Worm (Caenorhabditis elegans): ENCODE results near the gene flp-5.

- TF ChIP-seq ztf-11 (tag; optimal IDR thresholded peaks at IDR 0.05): no peak
- no peak for TF ChIP-seq sma-9 (GFP tag; optimal IDR thresholded peaks at IDR 0.05)
- TF ChIP-seq sma-9 (tag; optimal IDR thresholded peaks at IDR 0.05): no peak
- TF ChIP-seq nhr-237 (tag; optimal IDR thresholded peaks at IDR 0.05): no peak
- TF ChIP-seq zag-1 (tag; optimal IDR thresholded peaks at IDR 0.05): no peak
- TF ChIP-seq lsy-2 (tag; optimal IDR thresholded peaks at IDR 0.05): no peak
- TF ChIP-seq unc-62 (GFP tag; optimal IDR thresholded peaks at IDR 0.05): no peak
- no peak for TF ChIP-seq F13H6.1 (tag; optimal IDR thresholded peaks at IDR 0.05)
- no peak for TF ChIP-seq snpc-4 (tag; optimal IDR thresholded peaks at IDR 0.05)
These were observed 34.5 kb downstream of the flp-5 start for ce11 chrX:8562586-8562985.

Data from whole organism, L2 larva.